Worm (Caenorhabditis elegans): ENCODE data around the gene T07C12.10.

- TF ChIP-seq nhr-11 (tag; optimal IDR thresholded peaks at IDR 0.05) (no peak), aly-2 (tag; optimal IDR thresholded peaks at IDR 0.05) (no peak), ama-1 (optimal IDR thresholded peaks at IDR 0.05) (no peak), snpc-4 (tag; optimal IDR thresholded peaks at IDR 0.05) (no peak), unc-62 (GFP tag; optimal IDR thresholded peaks at IDR 0.05) (no peak), tbx-2 (tag; optimal IDR thresholded peaks at IDR 0.05) (no peak), lin-39 (tag; optimal IDR thresholded peaks at IDR 0.05) (no peak)
Measured at ce11 chrV:9977211-9977610, 16.9 kb upstream of the T07C12.10 start.
